Worm (Caenorhabditis elegans) whole organism, L4 larva: ENCODE data around the gene ptrn-1.

Source experiments
- ZK546.5 ChIP-seq, 2 experiments: sonication (generic microtip); optimal IDR thresholded peaks; 2 replicates each; lab custom pipeline; 2017; ENCODE audit warnings: missing biosample characterization in 2 of 2, missing genetic modification characterization in 2 of 2
- ceh-28 ChIP-seq: fragments of 150-350 bp; optimal IDR thresholded peaks from 2 replicates; lab custom pipeline; 2014; ENCODE audit warnings: missing biosample characterization, missing genetic modification reagents, missing genetic modification characterization
- lin-38 ChIP-seq: fragments of 200-800 bp; sonication (Bioruptor generic); IDR thresholded peaks from 2 replicates; pipeline ENCODE4 v1.3.6; 2022; ENCODE audit warnings: missing genetic modification reagents, missing genetic modification characterization, missing compliant biosample characterization
- mep-1 ChIP-seq: fragments of 150-350 bp; sonication (generic microtip); optimal IDR thresholded peaks from 3 replicates; lab custom pipeline; 2014; ENCODE audit warnings: missing biosample characterization, missing genetic modification characterization
- mxl-3 ChIP-seq: fragments of 200-800 bp; sonication (Bioruptor generic); optimal IDR thresholded peaks from 2 replicates; lab custom pipeline; 2018; ENCODE audit warnings: mild to moderate bottlenecking, missing genetic modification characterization, missing compliant biosample characterization
- tag-97 ChIP-seq: fragments of 200-800 bp; sonication (Bioruptor generic); IDR thresholded peaks from 2 replicates; pipeline ENCODE4 v1.3.6; 2022; ENCODE audit warnings: missing genetic modification characterization, missing compliant biosample characterization

DNA sequence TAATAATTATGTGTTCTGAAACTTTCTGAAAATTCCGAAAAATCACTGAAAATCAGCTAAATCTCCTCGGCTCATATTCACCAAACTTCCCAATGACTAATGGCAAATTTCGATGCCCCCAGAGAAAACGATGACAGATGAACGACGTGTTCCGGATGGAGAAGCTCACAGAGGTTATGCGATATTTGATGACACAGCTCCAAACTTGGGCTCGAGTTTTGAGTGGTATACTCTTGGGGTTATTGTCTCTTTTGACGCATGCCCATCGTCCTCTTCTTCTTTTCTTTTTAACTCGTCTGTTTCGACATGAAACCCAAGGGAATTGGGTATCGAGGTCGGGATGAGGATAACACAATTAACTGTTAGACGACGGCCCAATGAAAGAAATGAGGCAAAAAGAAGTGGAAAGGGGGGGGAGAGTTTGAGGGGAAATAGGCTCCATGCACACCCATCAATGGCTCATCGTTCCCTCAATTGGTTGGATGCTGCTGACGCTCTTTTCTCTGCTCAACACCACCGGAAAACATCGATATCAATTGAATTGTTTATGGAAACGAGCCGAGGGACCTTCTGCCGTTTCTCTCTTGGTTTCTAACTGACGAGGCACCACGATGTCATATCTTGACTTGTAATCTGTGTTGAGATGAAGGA is 26.4 kb downstream of the ptrn-1 start:
- no peak for TF ChIP-seq mep-1
- TF ChIP-seq ZK546.5 (tag; optimal IDR thresholded peaks at IDR 0.05; lab: Kevin White, UChicago), result no peak
- no peak for TF ChIP-seq lin-38 (GFP tag; lab: Robert Waterston, UW)
- no peak for TF ChIP-seq mxl-3 (GFP tag; lab: Kevin White, UChicago)
- no peak for TF ChIP-seq tag-97 (GFP tag; lab: Robert Waterston, UW)
- no peak for TF ChIP-seq ceh-28 (tag; lab: Kevin White, UChicago)
